Worm (Caenorhabditis elegans): ENCODE results near the gene rad-51.

DNA sequence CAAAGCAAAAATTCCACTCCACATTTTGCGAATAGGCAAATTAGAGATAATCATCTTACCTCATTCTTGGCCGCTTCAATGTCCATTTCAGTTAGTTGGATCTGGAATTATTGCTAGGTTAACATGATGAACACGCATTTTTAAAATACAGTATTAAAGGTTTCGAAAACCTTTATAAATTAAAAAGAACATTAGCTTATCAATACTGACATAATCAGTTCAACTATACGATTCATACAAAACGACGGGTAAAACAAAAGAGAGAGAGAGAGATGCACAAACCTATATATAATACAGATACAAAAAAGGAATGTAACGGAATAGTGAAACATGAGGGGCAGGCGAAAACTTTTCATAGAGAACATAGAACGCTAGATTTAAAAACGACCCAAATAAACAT lies 2.6 kb downstream of the rad-51 start, which contains the start of gene thk-1:
- TF ChIP-seq K09A11.1 (tag; optimal IDR thresholded peaks at IDR 0.05; ENCODE audit: insufficient read depth): no peak
- no peak for TF ChIP-seq hlh-30 (tag; optimal IDR thresholded peaks at IDR 0.05; ENCODE audit: insufficient read depth)
- TF ChIP-seq pqm-1 (tag; optimal IDR thresholded peaks at IDR 0.05): no peak
- no peak for TF ChIP-seq dve-1 (tag; optimal IDR thresholded peaks at IDR 0.05)
- TF ChIP-seq fkh-10 (GFP tag; optimal IDR thresholded peaks at IDR 0.05): no peak
- TF ChIP-seq gmeb-2 (tag; optimal IDR thresholded peaks at IDR 0.05): no peak
- no peak for TF ChIP-seq syd-9 (tag; optimal IDR thresholded peaks at IDR 0.05)
- TF ChIP-seq elt-4 (tag; optimal IDR thresholded peaks at IDR 0.05): no peak
- no peak for TF ChIP-seq sdc-2 (tag; optimal IDR thresholded peaks at IDR 0.05)
- no peak for TF ChIP-seq madf-2 (tag; optimal IDR thresholded peaks at IDR 0.05)
- no peak for TF ChIP-seq ceh-2 (tag; optimal IDR thresholded peaks at IDR 0.05)
- no peak for TF ChIP-seq nfya-1 (tag; optimal IDR thresholded peaks at IDR 0.05)

Data from whole organism, late embryonic.